Worm (Caenorhabditis elegans) whole organism, L4 larva: ENCODE measurements around the gene clec-151.

Experiments
- nhr-77 ChIP-seq: fragments of 150-350 bp; optimal IDR thresholded peaks from 2 replicates; lab custom pipeline; 2014; ENCODE audit warnings: missing biosample characterization, missing genetic modification characterization
- pqm-1 ChIP-seq: sonication (generic microtip); optimal IDR thresholded peaks from 2 replicates; lab custom pipeline; 2017; ENCODE audit warnings: missing biosample characterization, missing genetic modification characterization
- ztf-11 ChIP-seq: fragments of 150-350 bp; optimal IDR thresholded peaks from 2 replicates; lab custom pipeline; 2014; ENCODE audit warnings: missing biosample characterization, missing genetic modification characterization

- no peak for TF ChIP-seq ztf-11 (tag; lab: Kevin White, UChicago)
- TF ChIP-seq nhr-77 = no peak
- no peak for TF ChIP-seq pqm-1 (tag; lab: Kevin White, UChicago)
Observed at ce11 chrIII:4622375-4623130, 5.7 kb upstream of the clec-151 start, which contains the start of gene lron-5.
